Fruit fly (Drosophila melanogaster) whole organism, embryonic: ENCODE data around the gene CG10512.

Experiments used
- Atf3 ChIP-seq: fragments of 200-800 bp; sonication (Bioruptor generic); optimal IDR thresholded peaks from 3 replicates; lab custom pipeline; 2016; ENCODE audit warnings: missing biosample characterization, missing genetic modification characterization
- BEAF-32 ChIP-seq: fragments of 200-800 bp; sonication (Bioruptor generic); optimal IDR thresholded peaks from 3 replicates; lab custom pipeline; 2017; ENCODE audit warnings: missing biosample characterization, missing genetic modification characterization, mild to moderate bottlenecking, moderate library complexity, missing genetic modification reagents
- CG10147 ChIP-seq: fragments of 200-800 bp; sonication (Bioruptor generic); optimal IDR thresholded peaks from 2 replicates; lab custom pipeline; 2019; ENCODE audit warnings: missing biosample characterization, mild to moderate bottlenecking, missing genetic modification characterization, moderate library complexity
- CG10979 ChIP-seq: fragments of 200-800 bp; sonication (Bioruptor generic); optimal IDR thresholded peaks from 2 replicates; lab custom pipeline; 2018; ENCODE audit warnings: missing biosample characterization, mild to moderate bottlenecking, missing genetic modification characterization, moderate library complexity
- CG11723 ChIP-seq: fragments of 200-800 bp; sonication (Bioruptor generic); optimal IDR thresholded peaks from 2 replicates; lab custom pipeline; 2017; ENCODE audit warnings: missing biosample characterization, mild to moderate bottlenecking, missing genetic modification characterization
- CG12942 ChIP-seq: fragments of 200-800 bp; sonication (Bioruptor generic); optimal IDR thresholded peaks from 3 replicates; lab custom pipeline; 2016; ENCODE audit warnings: missing biosample characterization, missing genetic modification characterization
- CG13894 ChIP-seq: fragments of 200-800 bp; sonication (Bioruptor generic); optimal IDR thresholded peaks from 3 replicates; lab custom pipeline; 2018; ENCODE audit warnings: missing biosample characterization, mild to moderate bottlenecking, missing genetic modification characterization, moderate library complexity
- CG15011 ChIP-seq: fragments of 200-800 bp; sonication (Bioruptor generic); optimal IDR thresholded peaks from 3 replicates; lab custom pipeline; 2018; ENCODE audit warnings: missing biosample characterization, mild to moderate bottlenecking, missing genetic modification characterization
- CG1602 ChIP-seq: fragments of 200-800 bp; sonication (Bioruptor generic); optimal IDR thresholded peaks from 3 replicates; lab custom pipeline; 2016; ENCODE audit warnings: missing biosample characterization, missing genetic modification characterization
- CG1647 ChIP-seq: fragments of 200-800 bp; sonication (Bioruptor generic); optimal IDR thresholded peaks from 3 replicates; lab custom pipeline; 2016; ENCODE audit warnings: missing biosample characterization, missing genetic modification characterization
- CG2202 ChIP-seq: fragments of 200-800 bp; sonication (Bioruptor generic); optimal IDR thresholded peaks from 2 replicates; lab custom pipeline; 2018; ENCODE audit warnings: missing biosample characterization, mild to moderate bottlenecking, missing genetic modification characterization
- CG31388 ChIP-seq: fragments of 200-800 bp; sonication (Bioruptor generic); optimal IDR thresholded peaks from 2 replicates; lab custom pipeline; 2016; ENCODE audit warnings: missing biosample characterization, missing genetic modification characterization
- CG34376 ChIP-seq: fragments of 200-800 bp; sonication (Bioruptor generic); optimal IDR thresholded peaks from 2 replicates; lab custom pipeline; 2018; ENCODE audit warnings: missing biosample characterization, mild to moderate bottlenecking, missing genetic modification characterization
- CG4404 ChIP-seq: fragments of 200-800 bp; sonication (Bioruptor generic); IDR thresholded peaks from 2 replicates; pipeline ENCODE4 v1.3.6; 2022; ENCODE audit warnings: missing biosample characterization, missing genetic modification characterization
- CG5180 ChIP-seq: fragments of 200-800 bp; sonication (Bioruptor generic); optimal IDR thresholded peaks from 3 replicates; lab custom pipeline; 2017; ENCODE audit warnings: missing biosample characterization, missing genetic modification characterization, mild to moderate bottlenecking, moderate library complexity, missing genetic modification reagents
- CG5953 ChIP-seq: fragments of 200-800 bp; sonication (Bioruptor generic); IDR thresholded peaks from 2 replicates; pipeline ENCODE4 v1.3.6; 2022; ENCODE audit warnings: missing biosample characterization, missing genetic modification characterization
- CG6683 ChIP-seq: fragments of 200-800 bp; sonication (Bioruptor generic); optimal IDR thresholded peaks from 2 replicates; lab custom pipeline; 2017; ENCODE audit warnings: missing biosample characterization, mild to moderate bottlenecking, missing genetic modification characterization, missing genetic modification reagents
- CG7372 ChIP-seq: fragments of 200-800 bp; sonication (Bioruptor generic); IDR thresholded peaks from 2 replicates; pipeline ENCODE4 v1.3.6; 2022; ENCODE audit warnings: missing biosample characterization, missing genetic modification characterization
- CG7928 ChIP-seq: fragments of 200-800 bp; sonication (Bioruptor generic); optimal IDR thresholded peaks from 2 replicates; lab custom pipeline; 2017; ENCODE audit warnings: missing biosample characterization, mild to moderate bottlenecking, missing genetic modification characterization
- CG8281 ChIP-seq: fragments of 200-800 bp; sonication (Bioruptor generic); optimal IDR thresholded peaks from 2 replicates; lab custom pipeline; 2018; ENCODE audit warnings: missing biosample characterization, mild to moderate bottlenecking, missing genetic modification characterization, moderate library complexity
- Dek ChIP-seq: fragments of 200-800 bp; sonication (Bioruptor generic); optimal IDR thresholded peaks from 3 replicates; lab custom pipeline; 2019; ENCODE audit warnings: missing biosample characterization, mild to moderate bottlenecking, missing genetic modification characterization, moderate library complexity
- Elba2 ChIP-seq: fragments of 200-800 bp; sonication (Bioruptor generic); optimal IDR thresholded peaks from 3 replicates; lab custom pipeline; 2016; ENCODE audit warnings: missing biosample characterization, missing genetic modification characterization
- Fer1 ChIP-seq: fragments of 200-800 bp; sonication (Bioruptor generic); optimal IDR thresholded peaks from 2 replicates; lab custom pipeline; 2017; ENCODE audit warnings: missing biosample characterization, mild to moderate bottlenecking, missing genetic modification characterization
- Gug ChIP-seq: fragments of 200-800 bp; sonication (Bioruptor generic); IDR thresholded peaks from 4 replicates; pipeline ENCODE4 v1.3.6; 2022; ENCODE audit warnings: missing biosample characterization, missing genetic modification characterization
- Hand ChIP-seq: fragments of 200-800 bp; sonication (Bioruptor generic); optimal IDR thresholded peaks from 2 replicates; lab custom pipeline; 2017; ENCODE audit warnings: mild to moderate bottlenecking, missing biosample characterization, missing genetic modification reagents, missing genetic modification characterization
- Sox102F ChIP-seq: fragments of 200-800 bp; sonication (Bioruptor generic); optimal IDR thresholded peaks from 2 replicates; lab custom pipeline; 2018; ENCODE audit warnings: missing biosample characterization, mild to moderate bottlenecking, missing genetic modification characterization, moderate library complexity
- Tbp ChIP-seq: fragments of >200 bp; optimal IDR thresholded peaks from 2 replicates; lab custom pipeline; 2018; ENCODE audit warnings: missing biosample characterization, missing genetic modification characterization
- ara ChIP-seq: fragments of 200-800 bp; sonication (Bioruptor generic); IDR thresholded peaks from 2 replicates; pipeline ENCODE4 v1.3.6; 2022; ENCODE audit warnings: missing biosample characterization, missing genetic modification characterization
- chn ChIP-seq: fragments of 200-800 bp; sonication (Bioruptor generic); optimal IDR thresholded peaks from 2 replicates; lab custom pipeline; 2016; ENCODE audit warnings: missing biosample characterization, missing genetic modification characterization
- crp ChIP-seq, 2 experiments: fragments of 200-800 bp; sonication (Bioruptor generic); optimal IDR thresholded peaks; 2 replicates in 1 of 2; 3 replicates in 1 of 2; lab custom pipeline; 2017; ENCODE audit warnings: missing biosample characterization in 2 of 2, missing genetic modification characterization in 2 of 2, mild to moderate bottlenecking in 1 of 2, moderate library complexity in 1 of 2
- disco-r ChIP-seq: fragments of 200-800 bp; sonication (Bioruptor generic); optimal IDR thresholded peaks from 2 replicates; lab custom pipeline; 2016; ENCODE audit warnings: missing biosample characterization, missing genetic modification characterization
- exex ChIP-seq: fragments of 200-800 bp; sonication (Bioruptor generic); optimal IDR thresholded peaks from 4 replicates; lab custom pipeline; 2018; ENCODE audit warnings: missing biosample characterization, mild to moderate bottlenecking, missing genetic modification characterization, moderate library complexity
- gcm2 ChIP-seq: fragments of 200-800 bp; sonication (Bioruptor generic); optimal IDR thresholded peaks from 2 replicates; lab custom pipeline; 2016; ENCODE audit warnings: missing biosample characterization, missing genetic modification characterization
- hb ChIP-seq: fragments of 200-800 bp; sonication (Bioruptor generic); IDR thresholded peaks from 3 replicates; pipeline ENCODE4 v1.3.6; 2022; ENCODE audit warnings: missing biosample characterization, missing genetic modification characterization; ENCODE audit not compliant: partially characterized antibody
- kni ChIP-seq: fragments of 200-800 bp; sonication (Bioruptor generic); optimal IDR thresholded peaks from 3 replicates; lab custom pipeline; 2017; ENCODE audit warnings: mild to moderate bottlenecking, missing biosample characterization, missing genetic modification reagents, missing genetic modification characterization
- lbe ChIP-seq: fragments of 200-800 bp; sonication (Bioruptor generic); optimal IDR thresholded peaks from 2 replicates; lab custom pipeline; 2016; ENCODE audit warnings: missing biosample characterization, mild to moderate bottlenecking, missing genetic modification characterization
- lmd ChIP-seq: fragments of 200-800 bp; sonication (Bioruptor generic); IDR thresholded peaks from 2 replicates; pipeline ENCODE4 v1.3.6; 2022; ENCODE audit warnings: missing biosample characterization, missing genetic modification characterization
- odd ChIP-seq: fragments of 200-800 bp; sonication (Bioruptor generic); optimal IDR thresholded peaks from 2 replicates; lab custom pipeline; 2017; ENCODE audit warnings: missing biosample characterization, mild to moderate bottlenecking, missing genetic modification characterization
- p53 ChIP-seq: fragments of 200-800 bp; sonication (Bioruptor generic); optimal IDR thresholded peaks from 2 replicates; lab custom pipeline; 2016; ENCODE audit warnings: missing biosample characterization, missing genetic modification characterization
- sens-2 ChIP-seq: fragments of 200-800 bp; sonication (Bioruptor generic); IDR thresholded peaks from 2 replicates; pipeline ENCODE4 v1.3.6; 2022; ENCODE audit warnings: missing biosample characterization, missing genetic modification characterization
- sisA ChIP-seq: fragments of 200-800 bp; sonication (Bioruptor generic); IDR thresholded peaks from 2 replicates; pipeline ENCODE4 v1.3.6; 2022; ENCODE audit warnings: missing biosample characterization, missing genetic modification characterization
- slou ChIP-seq: fragments of 200-800 bp; sonication (Bioruptor generic); optimal IDR thresholded peaks from 3 replicates; lab custom pipeline; 2016; ENCODE audit warnings: missing biosample characterization, missing genetic modification characterization
- ssp ChIP-seq: fragments of 200-800 bp; sonication (Bioruptor generic); IDR thresholded peaks from 2 replicates; pipeline ENCODE4 v1.3.6; 2022; ENCODE audit warnings: missing biosample characterization, missing genetic modification characterization
- sug ChIP-seq: fragments of 200-800 bp; optimal IDR thresholded peaks from 2 replicates; lab custom pipeline; 2019; ENCODE audit warnings: missing biosample characterization, mild to moderate bottlenecking, missing genetic modification characterization, moderate library complexity
- tgo ChIP-seq: fragments of 200-800 bp; sonication (Bioruptor generic); IDR thresholded peaks from 3 replicates; pipeline ENCODE4 v1.3.6; 2022; ENCODE audit warnings: missing biosample characterization, missing genetic modification characterization
- ttk ChIP-seq: fragments of 200-800 bp; sonication (Bioruptor generic); IDR thresholded peaks from 2 replicates; pipeline ENCODE4 v2.1.2; 2022; ENCODE audit warnings: missing biosample characterization, missing genetic modification characterization
- tx ChIP-seq: fragments of 200-800 bp; sonication (Bioruptor generic); optimal IDR thresholded peaks from 2 replicates; lab custom pipeline; 2016; ENCODE audit warnings: missing biosample characterization, missing genetic modification characterization
- z ChIP-seq: fragments of 200-800 bp; sonication (Bioruptor generic); IDR thresholded peaks from 3 replicates; pipeline ENCODE4 v1.3.6; 2022; ENCODE audit warnings: missing biosample characterization, missing genetic modification characterization
- zen2 ChIP-seq: fragments of 200-800 bp; sonication (Bioruptor generic); IDR thresholded peaks from 3 replicates; pipeline ENCODE4 v1.3.6; 2022; ENCODE audit warnings: missing biosample characterization, missing genetic modification characterization; ENCODE audit not compliant: partially characterized antibody

The CG10512 gene

DNA sequence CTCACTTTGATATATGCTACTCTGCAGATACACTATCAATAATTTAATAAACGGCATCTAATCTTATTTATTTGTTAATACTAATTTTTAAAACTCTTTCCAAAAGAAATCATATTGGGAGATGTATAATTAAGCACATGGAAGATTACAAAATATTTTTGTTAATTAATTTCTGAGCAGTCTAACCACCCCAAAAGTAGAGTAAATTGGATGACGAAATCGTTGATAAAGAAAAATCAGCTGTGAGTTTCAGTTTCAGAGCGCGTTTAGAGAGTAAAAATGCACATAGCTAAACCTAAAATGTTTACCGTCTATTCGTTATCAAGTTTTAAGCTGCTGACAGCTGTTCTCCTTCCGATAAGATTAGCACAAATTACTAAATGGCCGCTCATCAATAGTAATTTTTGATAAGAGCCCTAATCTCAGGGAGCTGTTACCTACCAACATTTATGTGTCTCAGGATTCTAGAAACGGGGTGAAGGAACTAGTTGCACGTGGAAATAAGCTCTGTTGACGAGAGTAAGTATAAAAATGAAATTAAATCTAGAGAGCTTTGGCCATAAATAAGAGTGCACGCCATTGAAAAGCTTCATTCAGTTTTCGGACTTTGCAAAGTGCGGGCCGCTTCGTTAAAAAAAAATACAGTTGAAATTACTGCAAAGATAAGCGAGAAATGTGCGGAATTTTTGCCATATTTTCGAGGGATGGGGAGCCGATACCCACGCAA lies 30.0 kb upstream of the CG10512 start, which contains the start of the genes chb and AsnS (continued):
- TF ChIP-seq CG1602 (GFP tag; lab: Kevin White, UChicago): peak; percentile 81
- TF ChIP-seq CG8281 (tag; lab: Kevin White, UChicago): peak; percentile 74
- peak; percentile 79 for TF ChIP-seq CG5953 (GFP tag; lab: Robert Waterston, UW)
- no peak for TF ChIP-seq hb
- no peak for TF ChIP-seq zen2 (GFP tag; lab: Robert Waterston, UW)
- TF ChIP-seq CG2202: peak; percentile 67
- peak; percentile 77 for TF ChIP-seq Hand (GFP tag; lab: Kevin White, UChicago)
- peak; percentile 70 for TF ChIP-seq CG4404 (GFP tag; lab: Robert Waterston, UW)
- no peak for TF ChIP-seq Tbp (GFP tag; lab: Kevin White, UChicago)
- TF ChIP-seq slou (GFP tag; lab: Kevin White, UChicago): peak; percentile 80
- TF ChIP-seq p53 (GFP tag; lab: Kevin White, UChicago): peak; percentile 5
- TF ChIP-seq CG12942: peak; percentile 68
- peak; percentile 87 for TF ChIP-seq CG10147 (GFP tag; lab: Kevin White, UChicago)
- TF ChIP-seq lmd (GFP tag; lab: Robert Waterston, UW): peak; percentile 92
- TF ChIP-seq Dek (tag; lab: Kevin White, UChicago): peak; percentile 95
- TF ChIP-seq Fer1: peak; percentile 89
- TF ChIP-seq z (GFP tag; lab: Robert Waterston, UW): peak; percentile 59; the same call in 1 of the 3 replicates
- peak; percentile 91 for TF ChIP-seq CG7372
- no peak for TF ChIP-seq gcm2
- peak; percentile 88 for TF ChIP-seq CG10979 (tag; lab: Kevin White, UChicago)
- peak; percentile 51 for TF ChIP-seq Atf3 (GFP tag; lab: Kevin White, UChicago)
- peak; percentile 42 for TF ChIP-seq disco-r (GFP tag; lab: Kevin White, UChicago)
- peak; percentile 55 for TF ChIP-seq tx (GFP tag; lab: Kevin White, UChicago)
- peak; percentile 10 for TF ChIP-seq CG13894 (tag; lab: Kevin White, UChicago)
- peak; percentile 52 for TF ChIP-seq CG7928 (GFP tag; lab: Kevin White, UChicago)
- TF ChIP-seq chn (GFP tag; lab: Kevin White, UChicago): peak; percentile 66
- peak; percentile 61; the same call in 3 of the 4 replicates for TF ChIP-seq Gug (GFP tag; lab: Robert Waterston, UW)
- peak; percentile 48 for TF ChIP-seq CG31388 (GFP tag; lab: Kevin White, UChicago)
- TF ChIP-seq CG15011 (GFP tag; lab: Kevin White, UChicago): peak; percentile 80
- peak; percentile 82 for TF ChIP-seq ara
- TF ChIP-seq CG1647 (GFP tag; lab: Kevin White, UChicago): peak; percentile 63
- peak; percentile 90 for TF ChIP-seq sisA (GFP tag; lab: Robert Waterston, UW)
- TF ChIP-seq BEAF-32 (GFP tag; lab: Kevin White, UChicago): no peak
- peak; percentile 83 for TF ChIP-seq odd (GFP tag; lab: Kevin White, UChicago)
- peak; percentile 75 for TF ChIP-seq CG6683 (GFP tag; lab: Kevin White, UChicago)
- TF ChIP-seq Sox102F (GFP tag; lab: Kevin White, UChicago): peak; percentile 97
- no peak for TF ChIP-seq kni (GFP tag; lab: Kevin White, UChicago)
- TF ChIP-seq sens-2 (GFP tag; lab: Robert Waterston, UW): peak; percentile 66
- peak; percentile 94 for TF ChIP-seq tgo (GFP tag; lab: Robert Waterston, UW)
- TF ChIP-seq Elba2 (GFP tag; lab: Kevin White, UChicago): no peak
- TF ChIP-seq exex (tag; lab: Kevin White, UChicago): peak; percentile 67
- TF ChIP-seq CG34376 (GFP tag; lab: Kevin White, UChicago): peak; percentile 81
- TF ChIP-seq crp (GFP tag; optimal IDR thresholded peaks at IDR 0.05; lab: Kevin White, UChicago): peak in 1 of 2 experiments; percentile 77
- TF ChIP-seq CG11723: peak; percentile 55
- peak; percentile 50 for TF ChIP-seq sug (tag; lab: Kevin White, UChicago)
- peak; percentile 92 for TF ChIP-seq ttk (GFP tag; lab: Robert Waterston, UW)
- peak; percentile 79 for TF ChIP-seq ssp (GFP tag; lab: Robert Waterston, UW)
- TF ChIP-seq lbe (GFP tag; lab: Kevin White, UChicago): peak; percentile 72
- peak; percentile 15 for TF ChIP-seq CG5180 (GFP tag; lab: Kevin White, UChicago)
